Fruit fly (Drosophila melanogaster): ENCODE measurements around the gene CG18787.

dm6 chr2L:12013741-12014393, 14.7 kb upstream of the CG18787 start:
- TF ChIP-seq Myc (optimal IDR thresholded peaks at IDR 0.05) (no peak), h (optimal IDR thresholded peaks at IDR 0.05) (no peak)

Measured in Kc167 (cell line).